Fruit fly (Drosophila melanogaster): ENCODE measurements around the gene CG5011.

The CG5011 gene

dm6 chr2L:1214465-1214864 lies 14.0 kb downstream of the CG5011 start (continued):
- no peak for TF ChIP-seq hbn (GFP tag; IDR thresholded peaks at IDR 0.05; ENCODE audit: partially characterized antibody)
- TF ChIP-seq CG14965 (GFP tag; optimal IDR thresholded peaks at IDR 0.05; ENCODE audit: borderline replicate concordance): no peak
- TF ChIP-seq CG17361 (GFP tag; IDR thresholded peaks at IDR 0.05): no peak
- TF ChIP-seq da (GFP tag; optimal IDR thresholded peaks at IDR 0.05): no peak
- no peak for TF ChIP-seq oc (tag; optimal IDR thresholded peaks at IDR 0.05)
- peak; percentile 39 for TF ChIP-seq CG12391 (tag; optimal IDR thresholded peaks at IDR 0.05)
- peak; percentile 40 for TF ChIP-seq CG4424 (GFP tag; optimal IDR thresholded peaks at IDR 0.05)
- no peak for TF ChIP-seq stwl (tag; optimal IDR thresholded peaks at IDR 0.05)
- no peak for TF ChIP-seq CG10431 (GFP tag; optimal IDR thresholded peaks at IDR 0.05)
- TF ChIP-seq Ssrp (tag; optimal IDR thresholded peaks at IDR 0.05): peak; percentile 19
- TF ChIP-seq CG2129 (GFP tag; IDR thresholded peaks at IDR 0.05; ENCODE audit: partially characterized antibody): no peak
- TF ChIP-seq shn (GFP tag; optimal IDR thresholded peaks at IDR 0.05): no peak
- TF ChIP-seq lab (GFP tag; optimal IDR thresholded peaks at IDR 0.05): peak; percentile 73
- TF ChIP-seq Adf1 (GFP tag; IDR thresholded peaks at IDR 0.05): no peak
- peak; percentile 65 for TF ChIP-seq Med (GFP tag)
- TF ChIP-seq zfh2 (GFP tag; optimal IDR thresholded peaks at IDR 0.05): no peak
- TF ChIP-seq CG2199 (GFP tag; IDR thresholded peaks at IDR 0.05): no peak
- TF ChIP-seq CG34422 (GFP tag; IDR thresholded peaks at IDR 0.05): peak; percentile 33; the same call in 1 of the 3 replicates
- TF ChIP-seq Dbx (GFP tag; IDR thresholded peaks at IDR 0.05): 0 out of 3 replicates have a peak, but pooled peaks have one; percentile 39
- peak; percentile 42 for TF ChIP-seq az2 (GFP tag; optimal IDR thresholded peaks at IDR 0.05)
- no peak for TF ChIP-seq hkb (optimal IDR thresholded peaks at IDR 0.05)
- peak; percentile 70 for TF ChIP-seq hkb (GFP tag; IDR thresholded peaks at IDR 0.05)
- TF ChIP-seq Nf-YA (GFP tag; IDR thresholded peaks at IDR 0.05): no peak
- no peak for TF ChIP-seq CG17802 (tag; optimal IDR thresholded peaks at IDR 0.05)
- TF ChIP-seq HLH4C (GFP tag; IDR thresholded peaks at IDR 0.05; ENCODE audit: partially characterized antibody): no peak
- TF ChIP-seq Hr51 (GFP tag; optimal IDR thresholded peaks at IDR 0.05): peak in 1 of 2 experiments; percentile 50
- TF ChIP-seq hb (GFP tag; IDR thresholded peaks at IDR 0.05; ENCODE audit: partially characterized antibody): no peak
- peak; percentile 53; the same call in 1 of the 3 replicates for TF ChIP-seq Mrtf (GFP tag; IDR thresholded peaks at IDR 0.05)
- TF ChIP-seq CG10543 (GFP tag; optimal IDR thresholded peaks at IDR 0.05): no peak
- no peak for TF ChIP-seq CG7987 (GFP tag; optimal IDR thresholded peaks at IDR 0.05)
- TF ChIP-seq NK7.1 (GFP tag; optimal IDR thresholded peaks at IDR 0.05): no peak
- TF ChIP-seq sc (optimal IDR thresholded peaks at IDR 0.05): no peak
- TF ChIP-seq sc (GFP tag; optimal IDR thresholded peaks at IDR 0.05): no peak
- TF ChIP-seq CG6854 (GFP tag; optimal IDR thresholded peaks at IDR 0.05): no peak
- TF ChIP-seq CG18262 (tag; optimal IDR thresholded peaks at IDR 0.05): peak; percentile 34
- TF ChIP-seq jigr1 (GFP tag; IDR thresholded peaks at IDR 0.05): no peak
- TF ChIP-seq D19A (tag; optimal IDR thresholded peaks at IDR 0.05): peak; percentile 28
- peak; percentile 72 for TF ChIP-seq HLH3B (GFP tag; IDR thresholded peaks at IDR 0.05)
- no peak for TF ChIP-seq gcm2 (GFP tag; optimal IDR thresholded peaks at IDR 0.05)
- TF ChIP-seq cas (GFP tag; IDR thresholded peaks at IDR 0.05): no peak
- TF ChIP-seq BEAF-32 (GFP tag; optimal IDR thresholded peaks at IDR 0.05): no peak
- peak; percentile 82 for TF ChIP-seq sens (GFP tag)
- TF ChIP-seq CG34376 (GFP tag; optimal IDR thresholded peaks at IDR 0.05): no peak
- TF ChIP-seq Atf6 (GFP tag; IDR thresholded peaks at IDR 0.05): no peak
- no peak; the same call in 1 of the 2 replicates for TF ChIP-seq MBD-R2 (GFP tag; IDR thresholded peaks at IDR 0.05)
- no peak for TF ChIP-seq pum (GFP tag; optimal IDR thresholded peaks at IDR 0.05)
- TF ChIP-seq Rfx (GFP tag; IDR thresholded peaks at IDR 0.05): 0 out of 2 replicates have a peak, but pooled peaks have one; percentile 36
- TF ChIP-seq HHEX (GFP tag; optimal IDR thresholded peaks at IDR 0.05): peak; percentile 14
- no peak for TF ChIP-seq CG17612 (GFP tag; IDR thresholded peaks at IDR 0.05)
- TF ChIP-seq CG7556 (GFP tag; optimal IDR thresholded peaks at IDR 0.05): peak; percentile 46
- no peak for TF ChIP-seq CG12744 (GFP tag; optimal IDR thresholded peaks at IDR 0.05)
- TF ChIP-seq CG13424 (tag; optimal IDR thresholded peaks at IDR 0.05): peak; percentile 37

All from whole organism, embryonic.